Worm (Caenorhabditis elegans) whole organism, mixed stage, embryonic: ENCODE results near the gene glna-2.

Source experiments
- M03D4.4 ChIP-seq: sonication (generic microtip); optimal IDR thresholded peaks from 2 replicates; lab custom pipeline; 2017; ENCODE audit warnings: mild to moderate bottlenecking, missing genetic modification characterization, missing compliant biosample characterization
- blmp-1 ChIP-seq: fragments of 150-350 bp; optimal IDR thresholded peaks from 2 replicates; lab custom pipeline; 2014; ENCODE audit warnings: missing biosample characterization, missing genetic modification characterization
- ceh-39 ChIP-seq: fragments of 150-350 bp; optimal IDR thresholded peaks from 2 replicates; lab custom pipeline; 2014; ENCODE audit warnings: missing biosample characterization, missing genetic modification characterization
- ceh-43 ChIP-seq: fragments of 200-800 bp; sonication (Bioruptor generic); optimal IDR thresholded peaks from 2 replicates; lab custom pipeline; 2018; ENCODE audit warnings: mild to moderate bottlenecking, missing genetic modification characterization, moderate library complexity, missing compliant biosample characterization
- ceh-83 ChIP-seq: fragments of 200-800 bp; sonication (Bioruptor generic); optimal IDR thresholded peaks from 2 replicates; lab custom pipeline; 2018; ENCODE audit warnings: mild to moderate bottlenecking, missing genetic modification characterization, missing compliant biosample characterization
- ces-1 ChIP-seq: fragments of 150-350 bp; optimal IDR thresholded peaks from 2 replicates; lab custom pipeline; 2014; ENCODE audit warnings: missing biosample characterization, missing genetic modification reagents, missing genetic modification characterization
- cnd-1 ChIP-seq: fragments of 200-800 bp; sonication (Bioruptor generic); optimal IDR thresholded peaks from 2 replicates; lab custom pipeline; 2018; ENCODE audit warnings: mild to moderate bottlenecking, missing genetic modification characterization, missing compliant biosample characterization
- drap-1 ChIP-seq: fragments of 200-800 bp; sonication (Bioruptor generic); optimal IDR thresholded peaks from 3 replicates; lab custom pipeline; 2018; ENCODE audit warnings: mild to moderate bottlenecking, missing genetic modification characterization, missing compliant biosample characterization
- elt-1 ChIP-seq: sonication (generic microtip); optimal IDR thresholded peaks from 2 replicates; lab custom pipeline; 2017; ENCODE audit warnings: missing genetic modification characterization, mild to moderate bottlenecking, missing compliant biosample characterization, antibody characterized with exemption, moderate library complexity, borderline replicate concordance; ENCODE audit not compliant: insufficient read depth
- elt-3 ChIP-seq: fragments of 150-350 bp; optimal IDR thresholded peaks from 2 replicates; lab custom pipeline; 2014; ENCODE audit warnings: missing biosample characterization, missing genetic modification characterization
- flh-1 ChIP-seq: fragments of 200-800 bp; sonication (Bioruptor generic); optimal IDR thresholded peaks from 2 replicates; lab custom pipeline; 2018; ENCODE audit warnings: mild to moderate bottlenecking, missing genetic modification characterization, moderate library complexity, missing compliant biosample characterization
- ham-2 ChIP-seq: fragments of 200-800 bp; sonication (Bioruptor generic); optimal IDR thresholded peaks from 2 replicates; lab custom pipeline; 2018; ENCODE audit warnings: mild to moderate bottlenecking, missing genetic modification characterization, missing compliant biosample characterization
- hlh-1 ChIP-seq: fragments of 150-350 bp; optimal IDR thresholded peaks from 2 replicates; lab custom pipeline; 2014; ENCODE audit warnings: missing biosample characterization, missing genetic modification reagents, missing genetic modification characterization
- lin-13 ChIP-seq: fragments of 150-350 bp; optimal IDR thresholded peaks from 2 replicates; lab custom pipeline; 2014; ENCODE audit warnings: missing biosample characterization, missing genetic modification characterization
- lsy-2 ChIP-seq: fragments of 150-350 bp; optimal IDR thresholded peaks from 2 replicates; lab custom pipeline; 2014; ENCODE audit warnings: missing biosample characterization, missing genetic modification characterization
- mab-5 ChIP-seq: fragments of 150-350 bp; optimal IDR thresholded peaks from 2 replicates; lab custom pipeline; 2014; ENCODE audit warnings: missing biosample characterization, missing genetic modification characterization
- mep-1 ChIP-seq: fragments of 150-350 bp; optimal IDR thresholded peaks from 2 replicates; lab custom pipeline; 2017; ENCODE audit warnings: missing biosample characterization, missing genetic modification reagents, missing genetic modification characterization, inconsistent platforms
- mls-2 ChIP-seq: sonication (generic microtip); optimal IDR thresholded peaks from 2 replicates; lab custom pipeline; 2016; ENCODE audit warnings: mild to moderate bottlenecking, missing genetic modification characterization, moderate library complexity, missing compliant biosample characterization
- nhr-12 ChIP-seq: fragments of 150-350 bp; optimal IDR thresholded peaks from 2 replicates; lab custom pipeline; 2014; ENCODE audit warnings: missing biosample characterization, missing genetic modification characterization
- nhr-2 ChIP-seq: fragments of 150-350 bp; optimal IDR thresholded peaks from 2 replicates; lab custom pipeline; 2014; ENCODE audit warnings: missing biosample characterization, missing genetic modification characterization
- nhr-237 ChIP-seq: fragments of 150-350 bp; optimal IDR thresholded peaks from 2 replicates; lab custom pipeline; 2014; ENCODE audit warnings: missing biosample characterization, missing genetic modification characterization
- nhr-28 ChIP-seq: fragments of 150-350 bp; optimal IDR thresholded peaks from 2 replicates; lab custom pipeline; 2014; ENCODE audit warnings: missing biosample characterization, missing genetic modification characterization
- nhr-76 ChIP-seq: sonication (generic microtip); optimal IDR thresholded peaks from 2 replicates; lab custom pipeline; 2017; ENCODE audit warnings: missing biosample characterization, missing genetic modification characterization
- pha-4 ChIP-seq: fragments of 150-350 bp; optimal IDR thresholded peaks from 2 replicates; lab custom pipeline; 2018; ENCODE audit warnings: missing biosample characterization, missing genetic modification reagents, missing genetic modification characterization
- sem-2 ChIP-seq: fragments of 200-800 bp; sonication (Bioruptor generic); optimal IDR thresholded peaks from 2 replicates; lab custom pipeline; 2018; ENCODE audit warnings: mild to moderate bottlenecking, missing genetic modification characterization, missing compliant biosample characterization
- snpc-4 ChIP-seq: fragments of 150-350 bp; optimal IDR thresholded peaks from 2 replicates; lab custom pipeline; 2014; ENCODE audit warnings: missing biosample characterization, missing genetic modification characterization
- sptf-1 ChIP-seq: sonication (generic microtip); optimal IDR thresholded peaks from 2 replicates; lab custom pipeline; 2017; ENCODE audit warnings: mild to moderate bottlenecking, missing genetic modification characterization, moderate library complexity, missing compliant biosample characterization
- unc-120 ChIP-seq: sonication (generic microtip); optimal IDR thresholded peaks from 2 replicates; lab custom pipeline; 2017; ENCODE audit warnings: missing genetic modification characterization, missing compliant biosample characterization; ENCODE audit not compliant: poor library complexity, severe bottlenecking
- unc-39 ChIP-seq: fragments of 150-350 bp; optimal IDR thresholded peaks from 2 replicates; lab custom pipeline; 2014; ENCODE audit warnings: missing biosample characterization, missing genetic modification characterization
- unc-62 ChIP-seq: fragments of 150-350 bp; optimal IDR thresholded peaks from 2 replicates; lab custom pipeline; 2014; ENCODE audit warnings: missing biosample characterization, missing genetic modification reagents, missing genetic modification characterization
- zip-8 ChIP-seq: fragments of 150-350 bp; optimal IDR thresholded peaks from 2 replicates; lab custom pipeline; 2014; ENCODE audit warnings: missing biosample characterization, missing genetic modification characterization
- ztf-11 ChIP-seq: fragments of 150-350 bp; optimal IDR thresholded peaks from 2 replicates; lab custom pipeline; 2014; ENCODE audit warnings: missing biosample characterization, missing genetic modification characterization

glna-2 gene

ce11 chrII:8008334-8008733, at the start of gene glna-2:
Gene glna-2, plus strand, starts transcription at chrII:8008634.
- TF ChIP-seq ceh-43 (GFP tag; lab: Kevin White, UChicago) (no peak), ztf-11 (tag; lab: Kevin White, UChicago) (no peak), zip-8 (tag; lab: Kevin White, UChicago) (no peak), unc-62 (GFP tag; lab: Kevin White, UChicago) (no peak), mls-2 (tag; lab: Kevin White, UChicago) (no peak), M03D4.4 (no peak), nhr-12 (no peak), ceh-39 (tag; lab: Kevin White, UChicago) (no peak), nhr-28 (tag; lab: Kevin White, UChicago) (no peak), mep-1 (tag; lab: Kevin White, UChicago) (no peak), hlh-1 (tag; lab: Kevin White, UChicago) (no peak), elt-3 (tag; lab: Kevin White, UChicago) (no peak), ces-1 (no peak)

ce11 chrII:7962181-7962580, 46.3 kb upstream of the glna-2 start:
- TF ChIP-seq mab-5 (tag; lab: Kevin White, UChicago) (peak; percentile 18), hlh-1 (tag; lab: Kevin White, UChicago) (peak; percentile 86), lin-13 (tag; lab: Kevin White, UChicago) (no peak), ceh-39 (tag; lab: Kevin White, UChicago) (no peak), pha-4 (tag; lab: Kevin White, UChicago) (no peak), ceh-43 (GFP tag; lab: Kevin White, UChicago) (no peak), mep-1 (tag; lab: Kevin White, UChicago) (no peak), elt-1 (tag; lab: Kevin White, UChicago) (no peak), sptf-1 (tag; lab: Kevin White, UChicago) (no peak), snpc-4 (no peak), blmp-1 (tag; lab: Kevin White, UChicago) (no peak), mls-2 (tag; lab: Kevin White, UChicago) (no peak), zip-8 (tag; lab: Kevin White, UChicago) (no peak)

- TF ChIP-seq sem-2 (GFP tag; lab: Kevin White, UChicago) (no peak), ces-1 (peak; percentile 69), nhr-2 (tag; lab: Kevin White, UChicago) (no peak)
These were observed 40.0 kb upstream of the glna-2 start for ce11 chrII:7968393-7968792.

- no peak for TF ChIP-seq lsy-2 (tag; lab: Kevin White, UChicago)
- TF ChIP-seq ceh-43 (GFP tag; lab: Kevin White, UChicago) = no peak
- TF ChIP-seq drap-1 (GFP tag; lab: Kevin White, UChicago) = no peak
- no peak for TF ChIP-seq unc-39
- TF ChIP-seq flh-1 (GFP tag; lab: Kevin White, UChicago) = no peak
- no peak for TF ChIP-seq M03D4.4
- no peak for TF ChIP-seq unc-120
- no peak for TF ChIP-seq ham-2 (GFP tag; lab: Kevin White, UChicago)
- no peak for TF ChIP-seq hlh-1 (tag; lab: Kevin White, UChicago)
- TF ChIP-seq sptf-1 (tag; lab: Kevin White, UChicago) = no peak
- no peak for TF ChIP-seq nhr-12
- no peak for TF ChIP-seq snpc-4
- no peak for TF ChIP-seq mls-2 (tag; lab: Kevin White, UChicago)
- no peak for TF ChIP-seq ceh-83 (GFP tag; lab: Kevin White, UChicago)
- no peak for TF ChIP-seq cnd-1 (tag; lab: Kevin White, UChicago)
- no peak for TF ChIP-seq elt-3 (tag; lab: Kevin White, UChicago)
- TF ChIP-seq nhr-28 (tag; lab: Kevin White, UChicago) = no peak
- TF ChIP-seq sem-2 (GFP tag; lab: Kevin White, UChicago) = no peak
These were observed 34.1 kb upstream of the glna-2 start for ce11 chrII:7974189-7974823.

DNA sequence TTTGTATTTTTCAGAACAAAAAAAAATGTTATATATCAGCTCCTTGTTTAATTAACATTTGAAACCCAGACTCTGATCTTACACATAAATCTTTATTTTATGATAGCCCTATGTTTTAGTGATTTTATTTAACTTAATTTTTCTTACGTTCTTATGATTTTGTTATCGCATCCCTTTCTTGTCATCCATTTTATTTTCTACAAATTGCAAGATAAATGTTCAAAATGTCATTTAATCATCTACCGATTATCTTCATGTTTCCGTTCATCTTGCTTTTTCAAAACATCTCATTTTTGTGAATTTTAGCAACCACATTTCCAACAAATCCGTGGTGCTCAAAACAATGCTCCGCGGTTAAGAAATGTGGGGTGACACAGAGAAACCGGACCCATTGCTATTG, 32.1 kb upstream of the glna-2 start, which contains the start of gene DH11.5:
Gene DH11.5, plus strand, starts transcription at position 301 of the 400 bp plus-strand sequence.
- TF ChIP-seq mep-1 (tag; lab: Kevin White, UChicago) = no peak
- no peak for TF ChIP-seq M03D4.4
- no peak for TF ChIP-seq ztf-11 (tag; lab: Kevin White, UChicago)
- TF ChIP-seq nhr-237 (tag; lab: Kevin White, UChicago) = no peak
- TF ChIP-seq pha-4 (tag; lab: Kevin White, UChicago) = no peak
- no peak for TF ChIP-seq mls-2 (tag; lab: Kevin White, UChicago)
- no peak for TF ChIP-seq ceh-39 (tag; lab: Kevin White, UChicago)
- TF ChIP-seq ces-1 = no peak
- TF ChIP-seq nhr-76 (tag; lab: Kevin White, UChicago) = no peak
- no peak for TF ChIP-seq nhr-28 (tag; lab: Kevin White, UChicago)
- no peak for TF ChIP-seq zip-8 (tag; lab: Kevin White, UChicago)
- no peak for TF ChIP-seq ham-2 (GFP tag; lab: Kevin White, UChicago)
- TF ChIP-seq nhr-12 = no peak
- no peak for TF ChIP-seq nhr-2 (tag; lab: Kevin White, UChicago)
- no peak for TF ChIP-seq elt-3 (tag; lab: Kevin White, UChicago)
- TF ChIP-seq elt-1 (tag; lab: Kevin White, UChicago) = no peak
- TF ChIP-seq sem-2 (GFP tag; lab: Kevin White, UChicago) = no peak
- TF ChIP-seq, all 35 proteins: peak for 0
